Worm (Caenorhabditis elegans) whole organism, L1 larva: ENCODE results near the gene K06A4.6.

Experiments used
- C04F5.9 ChIP-seq: sonication (generic microtip); optimal IDR thresholded peaks from 2 replicates; lab custom pipeline; 2016; ENCODE audit warnings: missing genetic modification characterization, missing compliant biosample characterization
- Y116A8C.19 ChIP-seq: sonication (generic microtip); optimal IDR thresholded peaks from 2 replicates; lab custom pipeline; 2016; ENCODE audit warnings: missing compliant biosample characterization, missing genetic modification characterization, borderline replicate concordance
- aha-1 ChIP-seq: fragments of 150-350 bp; optimal IDR thresholded peaks from 2 replicates; lab custom pipeline; 2014; ENCODE audit warnings: missing biosample characterization, missing genetic modification characterization
- ama-1 ChIP-seq: fragments of 150-350 bp; optimal IDR thresholded peaks from 2 replicates; lab custom pipeline; 2014
- blmp-1 ChIP-seq: fragments of 150-350 bp; optimal IDR thresholded peaks from 2 replicates; lab custom pipeline; 2014; ENCODE audit warnings: missing biosample characterization, missing genetic modification characterization
- ceh-82 ChIP-seq, 3 experiments: fragments of 150-350 bp in 1 of 3; sonication (generic microtip) in 2 of 3; optimal IDR thresholded peaks; 2 replicates each; lab custom pipeline; 2014 to 2017; ENCODE audit warnings: missing biosample characterization in 3 of 3, missing genetic modification characterization in 3 of 3
- ces-1 ChIP-seq: fragments of 150-350 bp; optimal IDR thresholded peaks from 2 replicates; lab custom pipeline; 2014; ENCODE audit warnings: missing biosample characterization, missing genetic modification reagents, missing genetic modification characterization
- dsc-1 ChIP-seq: sonication (generic microtip); optimal IDR thresholded peaks from 2 replicates; lab custom pipeline; 2016; ENCODE audit warnings: mild to moderate bottlenecking, missing genetic modification characterization, missing compliant biosample characterization
- efl-1 ChIP-seq, 4 experiments: fragments of 150-350 bp; optimal IDR thresholded peaks in 3 of 4; peaks in 1 of 4; 1 replicate in 1 of 4; 2 replicates in 3 of 4; lab custom pipeline; 2014; ENCODE audit warnings: missing biosample characterization in 2 of 4, missing genetic modification characterization in 2 of 4, missing genetic modification reagents in 2 of 4
- efl-3 ChIP-seq: fragments of 200-800 bp; sonication (Bioruptor generic); optimal IDR thresholded peaks from 2 replicates; lab custom pipeline; 2018; ENCODE audit warnings: mild to moderate bottlenecking, missing genetic modification characterization, missing compliant biosample characterization
- egl-13 ChIP-seq: sonication (generic microtip); optimal IDR thresholded peaks from 2 replicates; lab custom pipeline; 2016; ENCODE audit warnings: missing genotype, missing genetic modification reagents, missing genetic modification characterization, missing compliant biosample characterization
- egl-27 ChIP-seq, 2 experiments: fragments of 150-350 bp in 1 of 2; sonication (generic microtip); optimal IDR thresholded peaks; 3 replicates each; lab custom pipeline; 2017 to 2018; ENCODE audit warnings: missing biosample characterization in 2 of 2, missing genetic modification characterization in 2 of 2, missing genetic modification reagents in 2 of 2
- elt-2 ChIP-seq: sonication (generic microtip); optimal IDR thresholded peaks from 2 replicates; lab custom pipeline; 2016; ENCODE audit warnings: missing genetic modification characterization, mild to moderate bottlenecking, inconsistent platforms, missing compliant biosample characterization, missing genetic modification reagents
- elt-3 ChIP-seq, 6 experiments: fragments of 150-350 bp in 1 of 6; sonication (generic microtip); optimal IDR thresholded peaks; 2 replicates each; lab custom pipeline; 2017 to 2018; ENCODE audit warnings: missing biosample characterization in 6 of 6, missing genetic modification characterization in 6 of 6, inconsistent platforms in 1 of 6
- ets-5 ChIP-seq: fragments of 200-800 bp; sonication (Bioruptor generic); IDR thresholded peaks from 2 replicates; pipeline ENCODE4 v1.3.6; 2022; ENCODE audit warnings: missing genetic modification characterization, missing compliant biosample characterization
- fkh-4 ChIP-seq: sonication (generic microtip); optimal IDR thresholded peaks from 2 replicates; lab custom pipeline; 2016; ENCODE audit warnings: missing compliant biosample characterization, missing genetic modification characterization, borderline replicate concordance
- fkh-8 ChIP-seq: sonication (generic microtip); optimal IDR thresholded peaks from 2 replicates; lab custom pipeline; 2016; ENCODE audit warnings: mild to moderate bottlenecking, missing genetic modification characterization, missing compliant biosample characterization
- hlh-17 ChIP-seq: fragments of 200-800 bp; sonication (Bioruptor generic); optimal IDR thresholded peaks from 2 replicates; lab custom pipeline; 2018; ENCODE audit warnings: missing genetic modification characterization, mild to moderate bottlenecking, missing compliant biosample characterization, moderate library complexity, borderline replicate concordance
- irx-1 ChIP-seq: sonication (generic microtip); optimal IDR thresholded peaks from 2 replicates; lab custom pipeline; 2016; ENCODE audit warnings: missing genetic modification characterization, missing compliant biosample characterization
- lin-13 ChIP-seq: fragments of 150-350 bp; optimal IDR thresholded peaks from 2 replicates; lab custom pipeline; 2014; ENCODE audit warnings: missing biosample characterization, missing genetic modification reagents, missing genetic modification characterization
- lsy-2 ChIP-seq, 2 experiments: fragments of 150-350 bp; optimal IDR thresholded peaks; 2 replicates each; lab custom pipeline; 2014; ENCODE audit warnings: missing biosample characterization in 2 of 2, missing genetic modification characterization in 2 of 2
- mab-9 ChIP-seq: fragments of 200-800 bp; sonication (Bioruptor generic); IDR thresholded peaks from 2 replicates; pipeline ENCODE4 v1.3.6; 2022; ENCODE audit warnings: missing genetic modification reagents, missing genetic modification characterization, missing compliant biosample characterization
- mef-2 ChIP-seq: fragments of 150-350 bp; optimal IDR thresholded peaks from 2 replicates; lab custom pipeline; 2014; ENCODE audit warnings: missing biosample characterization, missing genetic modification characterization
- nhr-11 ChIP-seq: fragments of 150-350 bp; optimal IDR thresholded peaks from 2 replicates; lab custom pipeline; 2014; ENCODE audit warnings: missing biosample characterization, missing genetic modification characterization
- nhr-12 ChIP-seq: sonication (generic microtip); optimal IDR thresholded peaks from 2 replicates; lab custom pipeline; 2017; ENCODE audit warnings: missing biosample characterization, missing genetic modification characterization
- nhr-19 ChIP-seq: fragments of 200-800 bp; sonication (Bioruptor generic); conservative IDR thresholded peaks from 2 replicates; pipeline ENCODE4 v1.3.6; 2022; ENCODE audit warnings: missing genetic modification characterization, missing compliant biosample characterization
- nhr-20 ChIP-seq: sonication (generic microtip); optimal IDR thresholded peaks from 2 replicates; lab custom pipeline; 2016; ENCODE audit warnings: mild to moderate bottlenecking, missing genetic modification characterization, missing compliant biosample characterization
- nhr-237 ChIP-seq: fragments of 150-350 bp; optimal IDR thresholded peaks from 2 replicates; lab custom pipeline; 2014; ENCODE audit warnings: missing biosample characterization, missing genetic modification characterization
- nhr-28 ChIP-seq: fragments of 150-350 bp; optimal IDR thresholded peaks from 2 replicates; lab custom pipeline; 2014; ENCODE audit warnings: missing biosample characterization, missing genetic modification characterization
- nhr-47 ChIP-seq: sonication (generic microtip); optimal IDR thresholded peaks from 2 replicates; lab custom pipeline; 2016; ENCODE audit warnings: mild to moderate bottlenecking, missing genetic modification characterization, moderate library complexity, missing compliant biosample characterization
- nhr-71 ChIP-seq: sonication (generic microtip); optimal IDR thresholded peaks from 2 replicates; lab custom pipeline; 2016; ENCODE audit warnings: mild to moderate bottlenecking, missing genetic modification characterization, moderate library complexity, missing compliant biosample characterization
- nhr-77 ChIP-seq: fragments of 150-350 bp; optimal IDR thresholded peaks from 2 replicates; lab custom pipeline; 2014; ENCODE audit warnings: missing biosample characterization, missing genetic modification characterization
- nhr-90 ChIP-seq: sonication (generic microtip); optimal IDR thresholded peaks from 2 replicates; lab custom pipeline; 2016; ENCODE audit warnings: mild to moderate bottlenecking, missing genetic modification characterization, missing compliant biosample characterization; ENCODE audit not compliant: poor library complexity
- pqm-1 ChIP-seq: sonication (generic microtip); optimal IDR thresholded peaks from 3 replicates; lab custom pipeline; 2017; ENCODE audit warnings: missing biosample characterization, missing genetic modification characterization
- rnt-1 ChIP-seq: sonication (generic microtip); optimal IDR thresholded peaks from 2 replicates; lab custom pipeline; 2016; ENCODE audit warnings: mild to moderate bottlenecking, missing genetic modification characterization, moderate library complexity, missing compliant biosample characterization
- skn-1 ChIP-seq: fragments of 150-350 bp; optimal IDR thresholded peaks from 2 replicates; lab custom pipeline; 2014; ENCODE audit warnings: missing biosample characterization, missing genetic modification characterization
- sptf-1 ChIP-seq: fragments of 150-350 bp; optimal IDR thresholded peaks from 2 replicates; lab custom pipeline; 2014; ENCODE audit warnings: missing biosample characterization, missing genetic modification characterization
- tbx-2 ChIP-seq: sonication (generic microtip); optimal IDR thresholded peaks from 2 replicates; lab custom pipeline; 2016; ENCODE audit warnings: missing genetic modification characterization, missing compliant biosample characterization
- unc-62 ChIP-seq: fragments of 150-350 bp; optimal IDR thresholded peaks from 2 replicates; lab custom pipeline; 2014; ENCODE audit warnings: missing biosample characterization, missing genetic modification reagents, missing genetic modification characterization
- ztf-4 ChIP-seq: fragments of 150-350 bp; optimal IDR thresholded peaks from 2 replicates; lab custom pipeline; 2014; ENCODE audit warnings: missing biosample characterization, missing genetic modification characterization

The K06A4.6 gene

DNA sequence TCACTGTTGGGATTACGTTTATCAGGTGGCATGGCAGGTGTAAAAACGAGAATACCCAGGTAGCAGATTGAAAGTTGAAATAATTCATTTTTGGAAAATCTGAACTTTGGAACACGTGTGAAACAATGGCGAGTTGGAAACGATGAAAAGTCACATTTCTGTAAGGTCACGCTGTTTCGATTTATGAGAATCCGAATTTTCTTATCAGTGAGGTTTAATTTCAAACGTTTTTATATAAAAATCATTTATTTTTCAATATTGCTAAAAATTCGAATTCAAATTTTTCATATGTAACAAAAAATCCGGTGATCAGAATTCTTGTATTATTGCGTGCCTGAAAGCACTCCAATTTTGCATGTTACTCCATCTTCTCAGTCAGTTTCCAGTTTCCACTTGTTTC lies 17.9 kb downstream of the K06A4.6 start, which contains the start of gene F07D3.3:
Gene F07D3.3, minus strand, starts transcription at position 101 of the 400 bp plus-strand sequence.
- no peak for TF ChIP-seq egl-27 (tag; optimal IDR thresholded peaks at IDR 0.05; lab: Kevin White, UChicago)
- no peak for TF ChIP-seq aha-1 (tag; lab: Kevin White, UChicago)
- no peak for TF ChIP-seq nhr-47 (tag; lab: Kevin White, UChicago)
- TF ChIP-seq ztf-4 (tag; lab: Kevin White, UChicago), result no peak
- no peak for TF ChIP-seq nhr-237 (tag; lab: Kevin White, UChicago)
- TF ChIP-seq ceh-82 (tag; optimal IDR thresholded peaks at IDR 0.05; lab: Kevin White, UChicago), result no peak
- no peak for TF ChIP-seq egl-13 (tag; lab: Kevin White, UChicago)
- TF ChIP-seq elt-3 (tag; optimal IDR thresholded peaks at IDR 0.05; lab: Kevin White, UChicago), result no peak
- TF ChIP-seq skn-1, result no peak
- TF ChIP-seq fkh-4 (tag; lab: Kevin White, UChicago), result no peak
- no peak for TF ChIP-seq nhr-71 (tag; lab: Kevin White, UChicago)
- no peak for TF ChIP-seq tbx-2 (tag; lab: Kevin White, UChicago)
- TF ChIP-seq, all 84 proteins: peak for 0

- TF ChIP-seq nhr-90 (no peak), lin-13 (GFP tag; lab: Kevin White, UChicago) (no peak), nhr-19 (GFP tag; lab: Robert Waterston, UW) (no peak), ces-1 (no peak), lsy-2 (tag; optimal IDR thresholded peaks at IDR 0.05; lab: Kevin White, UChicago) (no peak), pqm-1 (tag; lab: Kevin White, UChicago) (no peak), ets-5 (no peak), rnt-1 (tag; lab: Kevin White, UChicago) (no peak), fkh-8 (tag; lab: Kevin White, UChicago) (no peak), ama-1 (lab: Kevin White, UChicago) (no peak), nhr-28 (tag; lab: Kevin White, UChicago) (no peak), efl-3 (GFP tag; lab: Kevin White, UChicago) (no peak), skn-1 (no peak), nhr-20 (tag; lab: Kevin White, UChicago) (no peak), irx-1 (tag; lab: Kevin White, UChicago) (no peak), unc-62 (GFP tag; lab: Kevin White, UChicago) (no peak), hlh-17 (no peak)
These were observed 22.9 kb downstream of the K06A4.6 start for ce11 chrV:9457535-9457934.

- TF ChIP-seq elt-3 (tag; optimal IDR thresholded peaks at IDR 0.05; lab: Kevin White, UChicago) (peak in 1 of 6 experiments; percentile 31), elt-2 (tag; lab: Kevin White, UChicago) (peak; percentile 60), nhr-77 (tag; lab: Kevin White, UChicago) (no peak), blmp-1 (tag; lab: Kevin White, UChicago) (peak; percentile 95)
- TF ChIP-seq, all 84 proteins: peak for 3
These were observed 26.5 kb downstream of the K06A4.6 start for ce11 chrV:9453933-9454332.

DNA sequence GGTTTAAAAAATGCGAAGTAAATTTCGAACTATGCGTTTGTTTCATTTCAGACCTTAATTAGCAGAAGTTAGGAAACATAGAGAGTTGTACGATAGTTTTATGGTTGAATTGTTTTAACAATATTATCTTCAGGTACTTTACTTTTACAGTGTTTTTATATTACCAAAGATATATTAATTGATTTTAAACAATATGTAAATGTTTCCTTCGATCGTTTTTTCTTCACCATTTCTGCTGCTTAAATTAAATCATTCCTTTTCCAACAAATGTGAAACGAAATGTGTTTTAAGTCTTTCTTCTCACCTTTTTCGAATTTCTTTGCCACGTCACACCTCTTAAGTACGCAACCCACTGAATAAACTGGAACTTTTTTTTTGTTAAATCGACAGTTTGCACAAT lies 27.1 kb downstream of the K06A4.6 start:
- TF ChIP-seq nhr-28 (tag; lab: Kevin White, UChicago) (no peak), dsc-1 (no peak), nhr-11 (tag; lab: Kevin White, UChicago) (no peak), sptf-1 (tag; lab: Kevin White, UChicago) (no peak), ztf-4 (tag; lab: Kevin White, UChicago) (no peak), nhr-77 (tag; lab: Kevin White, UChicago) (no peak), efl-1 (optimal IDR thresholded peaks at IDR 0.05; lab: Kevin White, UChicago) (no peak), efl-1 (GFP tag; optimal IDR thresholded peaks at IDR 0.05 in 1 of 2; lab: Kevin White, UChicago) (no peak), nhr-12 (no peak), Y116A8C.19 (no peak), mab-9 (GFP tag; lab: Robert Waterston, UW) (no peak), pqm-1 (tag; lab: Kevin White, UChicago) (no peak), C04F5.9 (no peak), ama-1 (lab: Kevin White, UChicago) (no peak), mef-2 (tag; lab: Kevin White, UChicago) (no peak)
